Fruit fly (Drosophila melanogaster) whole organism: ENCODE measurements around the gene CG44428.

Source experiments
- CG8478 ChIP-seq: fragments of >200 bp; optimal IDR thresholded peaks from 2 replicates; lab custom pipeline; 2018; ENCODE audit warnings: inconsistent platforms
- Dll ChIP-seq: fragments of >200 bp; optimal IDR thresholded peaks from 2 replicates; lab custom pipeline; 2017
- EcR ChIP-seq, 2 experiments: fragments of >200 bp; optimal IDR thresholded peaks; 2 replicates each; lab custom pipeline; 2017; ENCODE audit warnings: missing biosample characterization in 2 of 2, missing genetic modification characterization in 2 of 2, missing genetic modification reagents in 2 of 2
- pan ChIP-seq: fragments of >200 bp; optimal IDR thresholded peaks from 2 replicates; lab custom pipeline; 2017
- psq ChIP-seq: fragments of >200 bp; optimal IDR thresholded peaks from 2 replicates; lab custom pipeline; 2017
- usp ChIP-seq: fragments of >200 bp; optimal IDR thresholded peaks from 2 replicates; lab custom pipeline; 2017; ENCODE audit warnings: missing biosample characterization, missing genetic modification characterization, mixed read lengths

DNA sequence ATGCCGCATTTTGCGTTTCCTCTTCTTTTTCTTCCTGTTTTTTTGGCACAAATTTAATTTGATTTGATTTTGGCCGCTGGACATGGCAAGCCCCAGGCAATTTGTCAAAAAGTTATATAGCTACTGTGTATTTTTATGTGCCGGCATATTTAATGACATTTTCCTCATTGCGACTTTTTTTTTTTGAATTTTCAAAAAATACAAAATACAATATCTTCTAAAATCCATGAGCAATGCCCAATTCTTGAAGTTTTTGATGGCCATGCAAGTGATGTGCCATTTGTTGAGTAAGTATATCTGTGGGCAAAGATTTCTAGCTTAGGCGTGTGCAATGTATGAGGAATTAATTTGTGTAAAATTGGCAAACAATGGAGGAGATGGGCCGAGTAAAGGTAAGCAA, 25.7 kb upstream of the CG44428 start, which contains the start of gene CG11816:
- TF ChIP-seq usp (GFP tag; lab: Kevin White, UChicago) = no peak
- no peak for TF ChIP-seq pan
- no peak for TF ChIP-seq psq (lab: Kevin White, UChicago)
- TF ChIP-seq Dll (lab: Kevin White, UChicago) = no peak
- no peak for TF ChIP-seq CG8478 (lab: Kevin White, UChicago)
- TF ChIP-seq EcR (GFP tag; optimal IDR thresholded peaks at IDR 0.05; lab: Kevin White, UChicago) = no peak
